Worm (Caenorhabditis elegans) whole organism, L2 larva: Measurements from ENCODE around the gene grl-9.

ENCODE experiments used
- ZK546.5 ChIP-seq: sonication (generic microtip); optimal IDR thresholded peaks from 2 replicates; lab custom pipeline; 2017; ENCODE audit warnings: missing biosample characterization, missing genetic modification characterization
- ama-1 ChIP-seq: fragments of 150-350 bp; optimal IDR thresholded peaks from 2 replicates; lab custom pipeline; 2018; ENCODE audit warnings: inconsistent platforms
- blmp-1 ChIP-seq: sonication (generic microtip); optimal IDR thresholded peaks from 2 replicates; lab custom pipeline; 2017; ENCODE audit warnings: missing genetic modification characterization, mild to moderate bottlenecking, missing compliant biosample characterization, antibody characterized with exemption, moderate library complexity; ENCODE audit not compliant: insufficient read depth
- egl-27 ChIP-seq: sonication (generic microtip); optimal IDR thresholded peaks from 3 replicates; lab custom pipeline; 2017; ENCODE audit warnings: missing biosample characterization, missing genetic modification reagents, missing genetic modification characterization
- fos-1 ChIP-seq: fragments of 150-350 bp; optimal IDR thresholded peaks from 2 replicates; lab custom pipeline; 2014; ENCODE audit warnings: missing biosample characterization, missing genetic modification characterization
- mab-5 ChIP-seq: fragments of 150-350 bp; optimal IDR thresholded peaks from 2 replicates; lab custom pipeline; 2014; ENCODE audit warnings: missing biosample characterization, missing genetic modification characterization
- nhr-11 ChIP-seq: fragments of 150-350 bp; optimal IDR thresholded peaks from 2 replicates; lab custom pipeline; 2014; ENCODE audit warnings: missing biosample characterization, missing genetic modification characterization
- nhr-12 ChIP-seq: fragments of 150-350 bp; optimal IDR thresholded peaks from 2 replicates; lab custom pipeline; 2014; ENCODE audit warnings: missing biosample characterization, missing genetic modification characterization
- nhr-129 ChIP-seq: fragments of 150-350 bp; optimal IDR thresholded peaks from 2 replicates; lab custom pipeline; 2014; ENCODE audit warnings: missing biosample characterization, missing genetic modification characterization
- nhr-23 ChIP-seq: fragments of 150-350 bp; optimal IDR thresholded peaks from 2 replicates; lab custom pipeline; 2014; ENCODE audit warnings: missing biosample characterization, missing genetic modification reagents, missing genetic modification characterization
- sma-3 ChIP-seq: sonication (generic microtip); optimal IDR thresholded peaks from 2 replicates; lab custom pipeline; 2016; ENCODE audit warnings: missing genetic modification reagents, missing genetic modification characterization, missing compliant biosample characterization

ce11 chrV:6699021-6699420 lies 32.5 kb downstream of the grl-9 start:
- TF ChIP-seq ama-1 (lab: Kevin White, UChicago): no peak
- no peak for TF ChIP-seq nhr-12
- no peak for TF ChIP-seq nhr-11 (tag; lab: Kevin White, UChicago)
- TF ChIP-seq nhr-23 (tag; lab: Kevin White, UChicago): no peak
- TF ChIP-seq blmp-1: no peak
- no peak for TF ChIP-seq egl-27
- no peak for TF ChIP-seq nhr-129 (tag; lab: Kevin White, UChicago)
- no peak for TF ChIP-seq sma-3 (GFP tag; lab: Kevin White, UChicago)
- TF ChIP-seq ZK546.5: no peak
- no peak for TF ChIP-seq fos-1 (tag; lab: Kevin White, UChicago)
- no peak for TF ChIP-seq mab-5 (tag; lab: Kevin White, UChicago)
